Fruit fly (Drosophila melanogaster) whole organism, wandering third instar larva: ENCODE data around the gene AstC.

Source experiments
- CrebA ChIP-seq: fragments of 200-800 bp; sonication (Bioruptor generic); optimal IDR thresholded peaks from 2 replicates; lab custom pipeline; 2016; ENCODE audit warnings: missing biosample characterization, mild to moderate bottlenecking, missing genetic modification characterization, borderline replicate concordance
- Hr78 ChIP-seq: fragments of >200 bp; optimal IDR thresholded peaks from 2 replicates; lab custom pipeline; 2017; ENCODE audit warnings: missing biosample characterization, missing genetic modification characterization
- Myc ChIP-seq: fragments of >200 bp; optimal IDR thresholded peaks from 2 replicates; lab custom pipeline; 2017
- N ChIP-seq: fragments of >200 bp; optimal IDR thresholded peaks from 2 replicates; lab custom pipeline; 2018; ENCODE audit warnings: missing biosample characterization, missing external identifiers, missing genetic modification characterization
- OdsH ChIP-seq: fragments of 200-800 bp; sonication (Bioruptor generic); optimal IDR thresholded peaks from 2 replicates; lab custom pipeline; 2016; ENCODE audit warnings: missing biosample characterization, mild to moderate bottlenecking, missing genetic modification characterization
- Sp1 ChIP-seq: fragments of 200-800 bp; sonication (Bioruptor generic); optimal IDR thresholded peaks from 3 replicates; lab custom pipeline; 2019; ENCODE audit warnings: missing biosample characterization, mild to moderate bottlenecking, missing genetic modification characterization, moderate library complexity
- Vsx2 ChIP-seq: fragments of 200-300, 225-300 bp; sonication (Bioruptor generic); optimal IDR thresholded peaks from 2 replicates; lab custom pipeline; 2018; ENCODE audit warnings: missing biosample characterization, missing genetic modification characterization; ENCODE audit not compliant: partially characterized antibody
- br ChIP-seq: fragments of 200-800 bp; sonication (Bioruptor generic); optimal IDR thresholded peaks from 2 replicates; lab custom pipeline; 2016; ENCODE audit warnings: missing biosample characterization, missing genetic modification characterization
- dmrt93B ChIP-seq: fragments of 200-800 bp; sonication (Bioruptor generic); optimal IDR thresholded peaks from 2 replicates; lab custom pipeline; 2018; ENCODE audit warnings: missing biosample characterization, mild to moderate bottlenecking, missing genetic modification characterization
- pan ChIP-seq: fragments of >200 bp; optimal IDR thresholded peaks from 2 replicates; lab custom pipeline; 2017
- woc ChIP-seq: sonication (Bioruptor generic); optimal IDR thresholded peaks from 2 replicates; lab custom pipeline; 2016; ENCODE audit warnings: missing biosample characterization, mild to moderate bottlenecking, missing genetic modification characterization

dm6 chr2L:11072880-11073279 lies 8.3 kb downstream of the AstC start:
- TF ChIP-seq Hr78 (GFP tag; lab: Kevin White, UChicago), result no peak
- no peak for TF ChIP-seq Vsx2 (GFP tag; lab: Kevin White, UChicago)
- no peak for TF ChIP-seq dmrt93B (GFP tag; lab: Kevin White, UChicago)
- TF ChIP-seq OdsH (GFP tag; lab: Kevin White, UChicago), result no peak
- TF ChIP-seq CrebA (GFP tag; lab: Kevin White, UChicago), result no peak
- TF ChIP-seq woc, result no peak
- TF ChIP-seq N (GFP tag; lab: Kevin White, UChicago), result no peak
- TF ChIP-seq pan, result no peak
- no peak for TF ChIP-seq br (GFP tag; lab: Kevin White, UChicago)
- TF ChIP-seq Myc (lab: Kevin White, UChicago), result no peak
- no peak for TF ChIP-seq Sp1 (GFP tag; lab: Kevin White, UChicago)
